Worm (Caenorhabditis elegans): ENCODE data around the gene dnj-25.

ce11 chrV:20775269-20775668 is 31.1 kb upstream of the dnj-25 start, which contains the start of gene F38A6.4:
- TF ChIP-seq ama-1 (optimal IDR thresholded peaks at IDR 0.05) (no peak), nhr-67 (tag; optimal IDR thresholded peaks at IDR 0.05) (no peak), jun-1 (tag; optimal IDR thresholded peaks at IDR 0.05) (no peak), nhr-237 (tag; optimal IDR thresholded peaks at IDR 0.05) (no peak), egl-27 (tag; optimal IDR thresholded peaks at IDR 0.05) (no peak), snpc-4 (tag; optimal IDR thresholded peaks at IDR 0.05) (no peak), unc-62 (GFP tag; optimal IDR thresholded peaks at IDR 0.05) (no peak), nhr-23 (tag; optimal IDR thresholded peaks at IDR 0.05) (no peak), nfya-1 (tag; optimal IDR thresholded peaks at IDR 0.05; ENCODE audit: insufficient read depth) (no peak), fos-1 (tag; optimal IDR thresholded peaks at IDR 0.05) (no peak)

Data from whole organism, L3 larva.